Worm (Caenorhabditis elegans): ENCODE measurements around the gene dnj-9.

Gene dnj-9

ce11 chrII:4905331-4905730 lies 53.5 kb downstream of the dnj-9 start:
- no peak for TF ChIP-seq nhr-11 (tag; optimal IDR thresholded peaks at IDR 0.05)
- TF ChIP-seq R02D3.7 (tag; optimal IDR thresholded peaks at IDR 0.05) = no peak
- TF ChIP-seq sma-3 (GFP tag; optimal IDR thresholded peaks at IDR 0.05) = no peak
- no peak for TF ChIP-seq skn-1 (tag; optimal IDR thresholded peaks at IDR 0.05)
- TF ChIP-seq elt-1 (tag; optimal IDR thresholded peaks at IDR 0.05) = no peak
- no peak for TF ChIP-seq nhr-6 (tag; optimal IDR thresholded peaks at IDR 0.05)
- TF ChIP-seq nhr-10 (tag; optimal IDR thresholded peaks at IDR 0.05) = no peak
- no peak for TF ChIP-seq fos-1 (tag; optimal IDR thresholded peaks at IDR 0.05)
- TF ChIP-seq nhr-23 (tag; optimal IDR thresholded peaks at IDR 0.05) = no peak
- no peak for TF ChIP-seq lin-13 (GFP tag; optimal IDR thresholded peaks at IDR 0.05)

ce11 chrII:4905883-4906282 lies 54.0 kb downstream of the dnj-9 start:
- TF ChIP-seq aly-2 (tag; optimal IDR thresholded peaks at IDR 0.05) = no peak
- TF ChIP-seq mdl-1 (tag; optimal IDR thresholded peaks at IDR 0.05) = no peak
- TF ChIP-seq Y55F3AM.14 (GFP tag; optimal IDR thresholded peaks at IDR 0.05) = no peak
- TF ChIP-seq nhr-23 (tag; optimal IDR thresholded peaks at IDR 0.05) = no peak
- TF ChIP-seq elt-3 (tag; optimal IDR thresholded peaks at IDR 0.05) = no peak
- no peak for TF ChIP-seq ztf-1 (GFP tag; conservative IDR thresholded peaks at IDR 0.05)
- no peak for TF ChIP-seq R02D3.7 (tag; optimal IDR thresholded peaks at IDR 0.05)
- TF ChIP-seq elt-1 (tag; optimal IDR thresholded peaks at IDR 0.05) = no peak
- TF ChIP-seq lsy-2 (tag; optimal IDR thresholded peaks at IDR 0.05) = no peak
- TF ChIP-seq lin-11 (tag; optimal IDR thresholded peaks at IDR 0.05) = no peak
- no peak for TF ChIP-seq nhr-237 (tag; optimal IDR thresholded peaks at IDR 0.05)
- TF ChIP-seq egl-27 (tag; optimal IDR thresholded peaks at IDR 0.05) = no peak
